Worm (Caenorhabditis elegans): ENCODE measurements around the gene gpd-2.

The gpd-2 gene

ce11 chrX:3127626-3128142 lies 13.2 kb upstream of the gpd-2 start (continued):
- no peak for TF ChIP-seq unc-30 (tag; optimal IDR thresholded peaks at IDR 0.05)
- peak; percentile 61 for TF ChIP-seq pag-3 (tag; optimal IDR thresholded peaks at IDR 0.05; ENCODE audit: borderline replicate concordance, insufficient read depth)
- TF ChIP-seq fkh-10 (GFP tag; optimal IDR thresholded peaks at IDR 0.05) = peak; percentile 92
- TF ChIP-seq hlh-17 (GFP tag; optimal IDR thresholded peaks at IDR 0.05; ENCODE audit: borderline replicate concordance) = no peak
- peak; percentile 75 for TF ChIP-seq hpl-2 (GFP tag; optimal IDR thresholded peaks at IDR 0.05)
- peak; percentile 82 for TF ChIP-seq unc-130 (tag; optimal IDR thresholded peaks at IDR 0.05)
- TF ChIP-seq fkh-8 (tag; optimal IDR thresholded peaks at IDR 0.05) = peak; percentile 94
- TF ChIP-seq sptf-1 (tag; optimal IDR thresholded peaks at IDR 0.05) = no peak
- TF ChIP-seq nhr-28 (tag; optimal IDR thresholded peaks at IDR 0.05) = no peak
- TF ChIP-seq dpl-1 (GFP tag; optimal IDR thresholded peaks at IDR 0.05) = peak; percentile 52 to 63 (median 55)
- TF ChIP-seq zag-1 (tag; optimal IDR thresholded peaks at IDR 0.05) = peak; percentile 87
- TF ChIP-seq irx-1 (tag; optimal IDR thresholded peaks at IDR 0.05) = peak; percentile 69
- peak; percentile 95 for TF ChIP-seq C16A3.4 (tag; optimal IDR thresholded peaks at IDR 0.05)
- no peak for TF ChIP-seq unc-62 (GFP tag; optimal IDR thresholded peaks at IDR 0.05)
- peak; percentile 88 for TF ChIP-seq fos-1 (tag; optimal IDR thresholded peaks at IDR 0.05)
- TF ChIP-seq mab-9 (GFP tag; IDR thresholded peaks at IDR 0.05) = peak; percentile 58; the same call in 1 of the 2 replicates
- TF ChIP-seq nhr-11 (tag; optimal IDR thresholded peaks at IDR 0.05) = peak; percentile 12
- TF ChIP-seq grh-1 (GFP tag; IDR thresholded peaks at IDR 0.05) = 0 out of 2 replicates have a peak, but pooled peaks have one; percentile 48
- TF ChIP-seq ztf-4 (tag; optimal IDR thresholded peaks at IDR 0.05) = peak; percentile 80
- TF ChIP-seq ceh-8 (GFP tag; optimal IDR thresholded peaks at IDR 0.05) = peak; percentile 76
- TF ChIP-seq dsc-1 (tag; optimal IDR thresholded peaks at IDR 0.05) = peak; percentile 86
- peak; percentile 77 for TF ChIP-seq isw-1 (GFP tag; IDR thresholded peaks at IDR 0.05)
- TF ChIP-seq lsy-2 (tag; optimal IDR thresholded peaks at IDR 0.05) = peak; percentile 72 to 91
- TF ChIP-seq nhr-19 (GFP tag; conservative IDR thresholded peaks at IDR 0.05) = peak; percentile 85
- no peak for TF ChIP-seq sup-37 (GFP tag; optimal IDR thresholded peaks at IDR 0.05)
- TF ChIP-seq lir-3 (tag; optimal IDR thresholded peaks at IDR 0.05; ENCODE audit: poor library complexity) = peak; percentile 89
- TF ChIP-seq unc-86 (tag; optimal IDR thresholded peaks at IDR 0.05) = peak; percentile 91
- TF ChIP-seq ztf-11 (tag; optimal IDR thresholded peaks at IDR 0.05) = peak in 1 of 2 experiments; percentile 80
- TF ChIP-seq unc-98 (GFP tag; IDR thresholded peaks at IDR 0.05) = no peak
- TF ChIP-seq vab-15 (tag; optimal IDR thresholded peaks at IDR 0.05) = peak; percentile 49
- peak; percentile 75 for TF ChIP-seq ces-1 (GFP tag; optimal IDR thresholded peaks at IDR 0.05)
- TF ChIP-seq blmp-1 (tag; optimal IDR thresholded peaks at IDR 0.05) = peak; percentile 96
- TF ChIP-seq snu-23 (GFP tag; optimal IDR thresholded peaks at IDR 0.05) = peak; percentile 98
- TF ChIP-seq mdl-1 (tag; optimal IDR thresholded peaks at IDR 0.05) = peak in 1 of 2 experiments; percentile 91
- peak; percentile 88 for TF ChIP-seq lin-13 (GFP tag; optimal IDR thresholded peaks at IDR 0.05)
- TF ChIP-seq tlp-1 (tag; optimal IDR thresholded peaks at IDR 0.05) = no peak
- peak; percentile 14 for TF ChIP-seq fkh-4 (tag; optimal IDR thresholded peaks at IDR 0.05; ENCODE audit: borderline replicate concordance)
- TF ChIP-seq ceh-63 (GFP tag; optimal IDR thresholded peaks at IDR 0.05) = no peak
- peak; percentile 17 for TF ChIP-seq lin-15B (tag; optimal IDR thresholded peaks at IDR 0.05)
- no peak for TF ChIP-seq nhr-84 (tag; optimal IDR thresholded peaks at IDR 0.05)
- TF ChIP-seq nhr-76 (tag; optimal IDR thresholded peaks at IDR 0.05) = no peak
- peak; percentile 38; the same call in 1 of the 2 replicates for TF ChIP-seq ceh-88 (GFP tag; IDR thresholded peaks at IDR 0.05)
- peak; percentile 96 for TF ChIP-seq jun-1 (tag; optimal IDR thresholded peaks at IDR 0.05)
- peak; percentile 86 for TF ChIP-seq egl-13 (tag; optimal IDR thresholded peaks at IDR 0.05)
- peak; percentile 79 for TF ChIP-seq skn-1 (tag; optimal IDR thresholded peaks at IDR 0.05)
- no peak for TF ChIP-seq ets-5 (GFP tag; IDR thresholded peaks at IDR 0.05)
- TF ChIP-seq ceh-82 (tag; optimal IDR thresholded peaks at IDR 0.05) = peak; percentile 86 to 92 (median 87)
- peak; percentile 80 for TF ChIP-seq aly-2 (tag; optimal IDR thresholded peaks at IDR 0.05)
- peak; percentile 86 for TF ChIP-seq rnt-1 (tag; optimal IDR thresholded peaks at IDR 0.05)
- peak; percentile 93 for TF ChIP-seq tbx-2 (tag; optimal IDR thresholded peaks at IDR 0.05)
- no peak for TF ChIP-seq ama-1 (optimal IDR thresholded peaks at IDR 0.05)
- peak; percentile 85 for TF ChIP-seq mep-1 (tag; optimal IDR thresholded peaks at IDR 0.05)
